Worm (Caenorhabditis elegans): ENCODE measurements around the gene puf-6.

puf-6 gene

DNA sequence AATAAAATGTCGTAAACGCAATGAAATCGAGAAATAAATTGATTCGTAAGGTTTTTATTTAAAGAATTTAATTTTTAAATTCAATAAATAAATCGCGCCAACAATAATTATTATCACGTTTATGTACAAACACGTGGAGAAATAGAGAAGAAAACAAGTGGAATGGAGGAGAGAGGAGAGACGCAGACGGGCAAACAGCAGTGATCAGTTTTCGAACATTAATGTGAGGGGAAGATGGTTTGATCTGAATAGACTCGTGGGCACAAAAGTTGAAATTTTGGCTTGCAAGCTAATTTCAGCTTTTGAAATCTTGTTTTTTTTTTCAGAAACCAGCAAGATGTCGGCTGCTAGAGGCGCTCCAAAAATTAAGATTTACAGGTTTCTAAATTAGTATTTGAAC lies 47.0 kb downstream of the puf-6 start, which contains the start of gene hphd-1 (continued):
- TF ChIP-seq C34B4.2 (tag; optimal IDR thresholded peaks at IDR 0.05) (no peak), unc-98 (GFP tag; IDR thresholded peaks at IDR 0.05) (no peak), ceh-88 (GFP tag; IDR thresholded peaks at IDR 0.05) (no peak), aha-1 (tag; optimal IDR thresholded peaks at IDR 0.05) (no peak), lin-14 (GFP tag; optimal IDR thresholded peaks at IDR 0.05) (peak; percentile 73), swsn-7 (tag; optimal IDR thresholded peaks at IDR 0.05) (peak; percentile 29), grh-1 (GFP tag; IDR thresholded peaks at IDR 0.05) (peak; percentile 43; the same call in 1 of the 2 replicates), sox-4 (tag; optimal IDR thresholded peaks at IDR 0.05) (no peak), mep-1 (tag; optimal IDR thresholded peaks at IDR 0.05) (peak; percentile 53)

ce11 chrII:12995322-12995721 lies 47.9 kb downstream of the puf-6 start:
- no peak for TF ChIP-seq ceh-63 (GFP tag; optimal IDR thresholded peaks at IDR 0.05)
- no peak for TF ChIP-seq unc-130 (tag; optimal IDR thresholded peaks at IDR 0.05)
- no peak for TF ChIP-seq nhr-11 (tag; optimal IDR thresholded peaks at IDR 0.05)
- no peak for TF ChIP-seq aha-1 (tag; optimal IDR thresholded peaks at IDR 0.05)
- no peak for TF ChIP-seq dpl-1 (GFP tag; optimal IDR thresholded peaks at IDR 0.05)
- TF ChIP-seq ceh-88 (GFP tag; IDR thresholded peaks at IDR 0.05): no peak

- TF ChIP-seq skn-1 (tag; optimal IDR thresholded peaks at IDR 0.05) (no peak), elt-2 (tag; optimal IDR thresholded peaks at IDR 0.05) (peak; percentile 68), ama-1 (optimal IDR thresholded peaks at IDR 0.05) (peak; percentile 64), nhr-12 (tag; optimal IDR thresholded peaks at IDR 0.05) (no peak), snu-23 (GFP tag; optimal IDR thresholded peaks at IDR 0.05) (peak; percentile 23), nhr-85 (tag) (peak; percentile 38), nhr-71 (tag; optimal IDR thresholded peaks at IDR 0.05) (peak; percentile 34), nhr-90 (tag; optimal IDR thresholded peaks at IDR 0.05; ENCODE audit: poor library complexity) (peak; percentile 47)
Observed at ce11 chrII:12994009-12994788, 49.0 kb downstream of the puf-6 start.

ce11 chrII:12992980-12993379 lies 50.3 kb downstream of the puf-6 start:
- TF ChIP-seq aly-2 (tag; optimal IDR thresholded peaks at IDR 0.05): peak; percentile 48
- no peak for TF ChIP-seq hlh-17 (GFP tag; optimal IDR thresholded peaks at IDR 0.05; ENCODE audit: borderline replicate concordance)
- peak; percentile 45 for TF ChIP-seq nhr-85 (tag)

DNA sequence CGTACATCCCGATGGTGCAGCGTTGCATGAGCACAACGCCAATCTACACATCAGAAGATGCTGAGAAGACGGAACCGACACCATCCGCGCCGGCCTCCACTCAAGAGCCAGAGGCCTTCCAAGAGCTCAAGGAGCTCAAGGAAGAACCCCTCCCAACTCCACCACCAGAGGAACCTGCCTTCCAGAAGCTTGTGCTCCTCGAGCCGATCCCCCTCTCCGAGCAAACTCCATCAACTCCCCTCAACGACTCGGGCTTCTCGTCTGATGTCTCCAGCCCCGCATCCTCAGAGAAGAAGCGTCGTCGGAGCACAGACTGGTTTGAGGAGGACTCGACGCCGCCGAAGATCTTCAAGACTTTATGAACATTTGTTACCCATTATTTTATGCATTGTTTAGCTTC lies 51.1 kb downstream of the puf-6 start:
- TF ChIP-seq dsc-1 (tag; optimal IDR thresholded peaks at IDR 0.05): no peak
- no peak for TF ChIP-seq ama-1 (optimal IDR thresholded peaks at IDR 0.05)
- no peak for TF ChIP-seq ceh-63 (GFP tag; optimal IDR thresholded peaks at IDR 0.05)
- TF ChIP-seq nhr-237 (tag; optimal IDR thresholded peaks at IDR 0.05): no peak
- no peak for TF ChIP-seq Y116A8C.19 (tag; optimal IDR thresholded peaks at IDR 0.05; ENCODE audit: borderline replicate concordance)
- no peak for TF ChIP-seq nhr-77 (tag; optimal IDR thresholded peaks at IDR 0.05)
- TF ChIP-seq ceh-90 (tag; optimal IDR thresholded peaks at IDR 0.05): no peak
- TF ChIP-seq mef-2 (tag; optimal IDR thresholded peaks at IDR 0.05): no peak
- TF ChIP-seq C04F5.9 (tag; optimal IDR thresholded peaks at IDR 0.05): no peak
- no peak for TF ChIP-seq lin-14 (GFP tag; optimal IDR thresholded peaks at IDR 0.05)
- no peak for TF ChIP-seq snpc-4 (tag; optimal IDR thresholded peaks at IDR 0.05)
- TF ChIP-seq ceh-88 (GFP tag; IDR thresholded peaks at IDR 0.05): no peak
- no peak for TF ChIP-seq vab-15 (tag; optimal IDR thresholded peaks at IDR 0.05)
- TF ChIP-seq nhr-85 (tag): no peak
- TF ChIP-seq dpl-1 (GFP tag; optimal IDR thresholded peaks at IDR 0.05): no peak
- TF ChIP-seq unc-62 (GFP tag; optimal IDR thresholded peaks at IDR 0.05): no peak
- TF ChIP-seq unc-86 (tag; optimal IDR thresholded peaks at IDR 0.05): no peak
- TF ChIP-seq xbp-1 (tag; optimal IDR thresholded peaks at IDR 0.05): no peak
- no peak for TF ChIP-seq efl-1 (optimal IDR thresholded peaks at IDR 0.05)
- no peak for TF ChIP-seq efl-1 (GFP tag; optimal IDR thresholded peaks at IDR 0.05 in 1 of 2)
